Worm (Caenorhabditis elegans): ENCODE results near the gene F56B3.11.

F56B3.11 gene

ce11 chrIV:754357-754972 is 41.9 kb downstream of the F56B3.11 start:
- no peak for TF ChIP-seq lsy-27 (tag; optimal IDR thresholded peaks at IDR 0.05; ENCODE audit: borderline replicate concordance, insufficient read depth)
- no peak for TF ChIP-seq ztf-25 (GFP tag; IDR thresholded peaks at IDR 0.05)
- TF ChIP-seq ceh-27 (GFP tag; optimal IDR thresholded peaks at IDR 0.05) = no peak
- no peak for TF ChIP-seq ceh-58 (GFP tag; IDR thresholded peaks at IDR 0.05)
- no peak for TF ChIP-seq rcor-1 (GFP tag; IDR thresholded peaks at IDR 0.05)
- no peak for TF ChIP-seq D2030.7 (GFP tag; IDR thresholded peaks at IDR 0.05)
- TF ChIP-seq cebp-1 (GFP tag; IDR thresholded peaks at IDR 0.05) = no peak
- no peak for TF ChIP-seq cebp-1 (tag; optimal IDR thresholded peaks at IDR 0.05)
- TF ChIP-seq cebp-2 (GFP tag; IDR thresholded peaks at IDR 0.05) = no peak
- no peak for TF ChIP-seq snpc-1.3 (tag; optimal IDR thresholded peaks at IDR 0.05; ENCODE audit: insufficient read depth)
- TF ChIP-seq B0019.2 (GFP tag; conservative IDR thresholded peaks at IDR 0.05) = no peak
- no peak for TF ChIP-seq aptf-3 (GFP tag; IDR thresholded peaks at IDR 0.05)
- TF ChIP-seq T07F8.4 (tag; optimal IDR thresholded peaks at IDR 0.05) = no peak
- no peak for TF ChIP-seq hsf-1 (GFP tag; IDR thresholded peaks at IDR 0.05)

DNA sequence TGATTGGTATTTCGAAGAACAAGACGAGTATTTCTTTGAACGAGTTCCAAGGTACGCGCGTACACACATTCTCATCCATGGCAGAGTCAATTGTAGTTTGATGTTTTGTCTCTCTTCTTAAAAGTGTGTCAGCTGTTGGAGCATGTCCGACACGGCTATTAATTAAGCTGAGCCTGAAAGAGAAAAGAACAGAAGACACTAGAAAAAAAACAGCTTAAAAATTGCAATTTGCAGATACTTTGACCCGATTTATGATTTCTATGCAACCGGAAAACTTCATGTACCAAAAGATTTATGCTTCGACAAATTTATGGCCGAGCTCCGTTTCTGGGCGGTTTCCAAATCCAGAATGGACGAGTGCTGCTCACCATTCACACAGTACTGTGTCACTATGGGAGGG is 46.8 kb downstream of the F56B3.11 start:
- TF ChIP-seq F10E7.11 (tag; optimal IDR thresholded peaks at IDR 0.05) = no peak
- TF ChIP-seq rec-8 (tag; optimal IDR thresholded peaks at IDR 0.05) = no peak
- no peak for TF ChIP-seq pbrm-1 (GFP tag; IDR thresholded peaks at IDR 0.05)
- TF ChIP-seq madf-10 (tag; optimal IDR thresholded peaks at IDR 0.05) = no peak
- no peak for TF ChIP-seq tlf-1 (GFP tag; optimal IDR thresholded peaks at IDR 0.05)
- TF ChIP-seq F55B11.4 (tag; optimal IDR thresholded peaks at IDR 0.05; ENCODE audit: borderline replicate concordance, insufficient read depth) = no peak
- TF ChIP-seq lin-40 (tag; optimal IDR thresholded peaks at IDR 0.05) = no peak
- TF ChIP-seq lsl-1 (GFP tag; optimal IDR thresholded peaks at IDR 0.05) = no peak
- no peak for TF ChIP-seq ztf-3 (GFP tag; optimal IDR thresholded peaks at IDR 0.05)

DNA sequence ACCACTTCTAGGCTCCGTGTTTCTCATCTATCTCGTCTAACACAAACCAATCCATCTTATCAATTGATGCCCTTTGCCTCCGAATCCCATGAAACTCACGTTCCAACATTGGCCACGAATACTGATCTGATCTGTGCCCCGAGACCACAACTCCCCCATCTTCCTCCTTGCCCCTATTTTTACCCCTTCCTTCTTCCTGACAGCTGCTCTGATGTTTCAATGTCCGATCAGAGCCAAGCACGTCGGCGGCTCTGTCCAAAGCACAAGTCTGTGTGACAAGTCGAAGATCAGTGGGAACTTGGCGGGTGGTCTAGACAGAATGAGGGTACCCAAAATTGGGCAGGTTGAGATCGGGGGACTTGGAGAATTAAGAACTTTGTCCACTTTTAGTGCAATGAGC is 50.0 kb downstream of the F56B3.11 start:
- TF ChIP-seq zfh-2 (GFP tag; conservative IDR thresholded peaks at IDR 0.05) (peak; percentile 44; the same call in 1 of the 2 replicates), Y53F4B.3 (GFP tag; IDR thresholded peaks at IDR 0.05) (no peak)
